Worm (Caenorhabditis elegans) whole organism, L1 larva: ENCODE measurements around the gene ham-3.
A peak's percentile ranks its signal among the peaks of the same experiment; 100 is the strongest.

Source experiments
- egl-27 ChIP-seq, 2 experiments: fragments of 150-350 bp in 1 of 2; sonication (generic microtip); optimal IDR thresholded peaks; 3 replicates each; lab custom pipeline; 2017 to 2018; ENCODE audit warnings: missing biosample characterization in 2 of 2, missing genetic modification characterization in 2 of 2, missing genetic modification reagents in 2 of 2
- irx-1 ChIP-seq: sonication (generic microtip); optimal IDR thresholded peaks from 2 replicates; lab custom pipeline; 2016; ENCODE audit warnings: missing genetic modification characterization, missing compliant biosample characterization
- jun-1 ChIP-seq: fragments of 150-350 bp; optimal IDR thresholded peaks from 2 replicates; lab custom pipeline; 2014; ENCODE audit warnings: missing biosample characterization, missing genetic modification reagents, missing genetic modification characterization
- nhr-12 ChIP-seq: sonication (generic microtip); optimal IDR thresholded peaks from 2 replicates; lab custom pipeline; 2017; ENCODE audit warnings: missing biosample characterization, missing genetic modification characterization
- nhr-71 ChIP-seq: sonication (generic microtip); optimal IDR thresholded peaks from 2 replicates; lab custom pipeline; 2016; ENCODE audit warnings: mild to moderate bottlenecking, missing genetic modification characterization, moderate library complexity, missing compliant biosample characterization
- nhr-76 ChIP-seq: sonication (generic microtip); optimal IDR thresholded peaks from 2 replicates; lab custom pipeline; 2017; ENCODE audit warnings: missing biosample characterization, missing genetic modification characterization
- snpc-4 ChIP-seq: fragments of 150-350 bp; optimal IDR thresholded peaks from 2 replicates; lab custom pipeline; 2014; ENCODE audit warnings: missing biosample characterization, missing genetic modification characterization

- peak; percentile 77 for TF ChIP-seq snpc-4 (tag; lab: Kevin White, UChicago)
- TF ChIP-seq nhr-12 (tag; lab: Kevin White, UChicago): no peak
- TF ChIP-seq irx-1 (tag; lab: Kevin White, UChicago): peak; percentile 79
- peak; percentile 90 for TF ChIP-seq jun-1 (tag; lab: Kevin White, UChicago)
- peak; percentile 97 for TF ChIP-seq nhr-71 (tag; lab: Kevin White, UChicago)
- no peak for TF ChIP-seq nhr-76 (tag; lab: Kevin White, UChicago)
- TF ChIP-seq egl-27 (tag; optimal IDR thresholded peaks at IDR 0.05; lab: Kevin White, UChicago): peak; percentile 65 to 85
Observed at ce11 chrIII:10096525-10096972, 24.0 kb upstream of the ham-3 start.
